Worm (Caenorhabditis elegans): ENCODE data around the gene Y64G10A.7.

- TF ChIP-seq him-1 (tag; optimal IDR thresholded peaks at IDR 0.05) (no peak), dao-5 (tag; optimal IDR thresholded peaks at IDR 0.05) (no peak)
These were observed 35.1 kb downstream of the Y64G10A.7 start for ce11 chrIV:14326694-14327298.

All from whole organism, L4/young adult.